Worm (Caenorhabditis elegans): ENCODE measurements around the gene egl-27.

The egl-27 gene

ce11 chrII:6822347-6822746 is 12.5 kb upstream of the egl-27 start (continued):
- no peak for TF ChIP-seq duxl-1 (tag; optimal IDR thresholded peaks at IDR 0.05; ENCODE audit: poor library complexity)
- peak in 1 of 2 experiments; percentile 44 for TF ChIP-seq daf-16 (GFP tag; optimal IDR thresholded peaks at IDR 0.05)
- peak; percentile 30 for TF ChIP-seq daf-16 (tag; optimal IDR thresholded peaks at IDR 0.05)
- TF ChIP-seq jun-1 (tag; optimal IDR thresholded peaks at IDR 0.05), result no peak
- no peak for TF ChIP-seq madf-9 (GFP tag; conservative IDR thresholded peaks at IDR 0.05)
- peak; percentile 89 for TF ChIP-seq hlh-11 (tag; optimal IDR thresholded peaks at IDR 0.05)
- no peak for TF ChIP-seq T20F7.1 (GFP tag; optimal IDR thresholded peaks at IDR 0.05)
- TF ChIP-seq hif-1 (tag; optimal IDR thresholded peaks at IDR 0.05), result peak in 1 of 2 experiments; percentile 12
- TF ChIP-seq zip-2 (tag; optimal IDR thresholded peaks at IDR 0.05), result no peak
- TF ChIP-seq cey-2 (tag; optimal IDR thresholded peaks at IDR 0.05; ENCODE audit: borderline replicate concordance, insufficient read depth), result peak; percentile 87
- peak; percentile 80 for TF ChIP-seq dmd-6 (GFP tag; IDR thresholded peaks at IDR 0.05)
- TF ChIP-seq ZK546.5 (tag; optimal IDR thresholded peaks at IDR 0.05), result no peak
- no peak for TF ChIP-seq ces-1 (GFP tag; optimal IDR thresholded peaks at IDR 0.05)
- TF ChIP-seq spr-1 (tag; optimal IDR thresholded peaks at IDR 0.05), result no peak
- TF ChIP-seq nhr-6 (tag; optimal IDR thresholded peaks at IDR 0.05), result no peak
- TF ChIP-seq php-3 (GFP tag; IDR thresholded peaks at IDR 0.05), result no peak
- TF ChIP-seq spr-3 (GFP tag; optimal IDR thresholded peaks at IDR 0.05), result no peak
- no peak for TF ChIP-seq ceh-62 (tag; optimal IDR thresholded peaks at IDR 0.05)
- no peak for TF ChIP-seq madf-5 (GFP tag; IDR thresholded peaks at IDR 0.05)
- no peak for TF ChIP-seq mdt-29 (GFP tag; IDR thresholded peaks at IDR 0.05)
- peak; percentile 92 for TF ChIP-seq nhr-28 (tag; optimal IDR thresholded peaks at IDR 0.05)
- no peak for TF ChIP-seq sdz-12 (GFP tag; optimal IDR thresholded peaks at IDR 0.05)
- 0 out of 2 replicates have a peak, but pooled peaks have one; percentile 20 for TF ChIP-seq hmg-1.1 (GFP tag; IDR thresholded peaks at IDR 0.05)
- no peak for TF ChIP-seq ceh-44 (GFP tag; IDR thresholded peaks at IDR 0.05)
- no peak for TF ChIP-seq nhr-102 (tag; optimal IDR thresholded peaks at IDR 0.05)
- no peak for TF ChIP-seq F37D6.2 (tag; optimal IDR thresholded peaks at IDR 0.05)
- TF ChIP-seq nhr-10 (tag; optimal IDR thresholded peaks at IDR 0.05), result no peak
- peak; percentile 87 for TF ChIP-seq mxl-3 (GFP tag; optimal IDR thresholded peaks at IDR 0.05)
- no peak for TF ChIP-seq ctbp-1 (GFP tag; IDR thresholded peaks at IDR 0.05)
- TF ChIP-seq nhr-76 (tag; optimal IDR thresholded peaks at IDR 0.05), result no peak
- peak; percentile 64 for TF ChIP-seq nhr-11 (tag; optimal IDR thresholded peaks at IDR 0.05)
- TF ChIP-seq aly-2 (tag; optimal IDR thresholded peaks at IDR 0.05), result no peak
- TF ChIP-seq mxl-2 (GFP tag; conservative IDR thresholded peaks at IDR 0.05), result no peak
- no peak for TF ChIP-seq tag-97 (GFP tag; IDR thresholded peaks at IDR 0.05)
- TF ChIP-seq mdl-1 (tag; optimal IDR thresholded peaks at IDR 0.05), result peak; percentile 1 to 87
- TF ChIP-seq daf-12 (tag; optimal IDR thresholded peaks at IDR 0.05), result no peak
- no peak for TF ChIP-seq ceh-28 (tag; optimal IDR thresholded peaks at IDR 0.05)
- peak; percentile 78 for TF ChIP-seq nhr-48 (tag; optimal IDR thresholded peaks at IDR 0.05)
- TF ChIP-seq R02D3.7 (tag; optimal IDR thresholded peaks at IDR 0.05), result no peak
- TF ChIP-seq ztf-7 (tag; optimal IDR thresholded peaks at IDR 0.05), result no peak
- TF ChIP-seq nhr-42 (GFP tag; IDR thresholded peaks at IDR 0.05), result no peak
- peak; percentile 68 for TF ChIP-seq hlh-30 (tag; optimal IDR thresholded peaks at IDR 0.05; ENCODE audit: insufficient read depth)
- TF ChIP-seq dpl-1 (GFP tag; optimal IDR thresholded peaks at IDR 0.05), result no peak
- TF ChIP-seq zip-11 (GFP tag; IDR thresholded peaks at IDR 0.05), result no peak
- TF ChIP-seq Y5F2A.4 (GFP tag; optimal IDR thresholded peaks at IDR 0.05), result no peak
- TF ChIP-seq lin-38 (GFP tag; IDR thresholded peaks at IDR 0.05), result no peak
- TF ChIP-seq nhr-237 (tag; optimal IDR thresholded peaks at IDR 0.05), result no peak
- peak; percentile 97 for TF ChIP-seq aha-1 (tag)
- TF ChIP-seq fos-1 (tag; optimal IDR thresholded peaks at IDR 0.05), result no peak
- no peak for TF ChIP-seq dmd-9 (GFP tag; IDR thresholded peaks at IDR 0.05)
- TF ChIP-seq F49E8.2 (tag; optimal IDR thresholded peaks at IDR 0.05; ENCODE audit: borderline replicate concordance), result no peak
- TF ChIP-seq zfp-3 (GFP tag; conservative IDR thresholded peaks at IDR 0.05), result no peak
- TF ChIP-seq Y75B8A.6 (GFP tag; IDR thresholded peaks at IDR 0.05), result no peak

Data from whole organism, L4 larva.